Worm (Caenorhabditis elegans) whole organism, L4 larva: Measurements from ENCODE around the gene C06H5.6.

Experiments used
- F44E2.7 ChIP-seq: fragments of 200-800 bp; sonication (Bioruptor generic); IDR thresholded peaks from 2 replicates; pipeline ENCODE4 v2.1.2; 2022; ENCODE audit warnings: missing genetic modification characterization, missing compliant biosample characterization
- F49E8.2 ChIP-seq: sonication (generic microtip); optimal IDR thresholded peaks from 2 replicates; lab custom pipeline; 2016; ENCODE audit warnings: missing compliant biosample characterization, mild to moderate bottlenecking, missing genetic modification characterization, borderline replicate concordance
- T20F7.1 ChIP-seq: fragments of 200-800 bp; sonication (Bioruptor generic); optimal IDR thresholded peaks from 2 replicates; lab custom pipeline; 2018; ENCODE audit warnings: mild to moderate bottlenecking, missing genetic modification characterization, missing compliant biosample characterization
- Y105C5A.15 ChIP-seq: fragments of 200-800 bp; sonication (Bioruptor generic); IDR thresholded peaks from 2 replicates; pipeline ENCODE4 v1.3.6; 2022; ENCODE audit warnings: missing genetic modification characterization, missing compliant biosample characterization
- Y48G9A.11 ChIP-seq: fragments of 200-800 bp; sonication (Bioruptor generic); IDR thresholded peaks from 2 replicates; pipeline ENCODE4 v1.3.6; 2022; ENCODE audit warnings: missing genetic modification reagents, missing genetic modification characterization, missing compliant biosample characterization
- ZK337.2 ChIP-seq: fragments of 200-800 bp; sonication (Bioruptor generic); IDR thresholded peaks from 2 replicates; pipeline ENCODE4 v1.3.6; 2022; ENCODE audit warnings: missing genetic modification reagents, missing genetic modification characterization, missing compliant biosample characterization
- aly-2 ChIP-seq: sonication (generic microtip); optimal IDR thresholded peaks from 2 replicates; lab custom pipeline; 2018; ENCODE audit warnings: missing biosample characterization, missing genetic modification characterization
- ceh-44 ChIP-seq: fragments of 200-800 bp; sonication (Bioruptor generic); IDR thresholded peaks from 2 replicates; pipeline ENCODE4 v1.3.6; 2022; ENCODE audit warnings: missing genetic modification reagents, missing genetic modification characterization, missing compliant biosample characterization
- ces-1 ChIP-seq: fragments of 150-350 bp; sonication (generic microtip); optimal IDR thresholded peaks from 4 replicates; lab custom pipeline; 2014; ENCODE audit warnings: missing biosample characterization, missing genetic modification reagents, missing genetic modification characterization
- cey-2 ChIP-seq: sonication (generic microtip); optimal IDR thresholded peaks from 3 replicates; lab custom pipeline; 2017; ENCODE audit warnings: missing genetic modification characterization, mild to moderate bottlenecking, missing compliant biosample characterization, antibody characterized with exemption, borderline replicate concordance; ENCODE audit not compliant: insufficient read depth
- daf-16 ChIP-seq, 3 experiments: sonication (generic microtip); optimal IDR thresholded peaks; 2 replicates each; lab custom pipeline; 2016 to 2017; ENCODE audit warnings: missing genetic modification characterization in 3 of 3, missing genetic modification reagents in 3 of 3, mild to moderate bottlenecking in 2 of 3, missing compliant biosample characterization in 2 of 3, missing biosample characterization in 1 of 3, moderate library complexity in 1 of 3
- dmd-6 ChIP-seq: fragments of 200-800 bp; sonication (Bioruptor generic); IDR thresholded peaks from 2 replicates; pipeline ENCODE4 v1.3.6; 2022; ENCODE audit warnings: missing genetic modification reagents, missing genetic modification characterization, missing compliant biosample characterization
- dmd-9 ChIP-seq: fragments of 200-800 bp; sonication (Bioruptor generic); IDR thresholded peaks from 2 replicates; pipeline ENCODE4 v1.3.6; 2022; ENCODE audit warnings: missing genetic modification reagents, missing genetic modification characterization, missing compliant biosample characterization
- dpl-1 ChIP-seq: fragments of 150-350 bp; optimal IDR thresholded peaks from 2 replicates; lab custom pipeline; 2014; ENCODE audit warnings: missing biosample characterization, missing genetic modification reagents, missing genetic modification characterization
- hlh-30 ChIP-seq: sonication (generic microtip); optimal IDR thresholded peaks from 2 replicates; lab custom pipeline; 2017; ENCODE audit warnings: antibody characterized with exemption, mild to moderate bottlenecking, missing genetic modification characterization, missing compliant biosample characterization; ENCODE audit not compliant: insufficient read depth
- hmg-1.1 ChIP-seq: fragments of 200-800 bp; sonication (Bioruptor generic); IDR thresholded peaks from 2 replicates; pipeline ENCODE4 v1.3.6; 2022; ENCODE audit warnings: missing genetic modification reagents, missing genetic modification characterization, missing compliant biosample characterization
- lim-7 ChIP-seq: fragments of 200-800 bp; sonication (Bioruptor generic); IDR thresholded peaks from 2 replicates; pipeline ENCODE4 v1.3.6; 2022; ENCODE audit warnings: missing genetic modification characterization, missing compliant biosample characterization
- lin-1 ChIP-seq: fragments of 200-800 bp; sonication (Bioruptor generic); IDR thresholded peaks from 2 replicates; pipeline ENCODE4 v1.3.6; 2022; ENCODE audit warnings: missing genetic modification reagents, missing genetic modification characterization, missing compliant biosample characterization
- lin-15B ChIP-seq: fragments of 150-350 bp; sonication (generic microtip); optimal IDR thresholded peaks from 3 replicates; lab custom pipeline; 2014; ENCODE audit warnings: missing biosample characterization, missing genetic modification characterization
- lin-38 ChIP-seq: fragments of 200-800 bp; sonication (Bioruptor generic); IDR thresholded peaks from 2 replicates; pipeline ENCODE4 v1.3.6; 2022; ENCODE audit warnings: missing genetic modification reagents, missing genetic modification characterization, missing compliant biosample characterization
- lin-39 ChIP-seq: fragments of 150-350 bp; optimal IDR thresholded peaks from 2 replicates; lab custom pipeline; 2014; ENCODE audit warnings: missing biosample characterization, missing genetic modification reagents, missing genetic modification characterization
- mdl-1 ChIP-seq, 2 experiments: fragments of 150-350 bp in 1 of 2; sonication (generic microtip) in 1 of 2; optimal IDR thresholded peaks; 2 replicates each; lab custom pipeline; 2014 to 2017; ENCODE audit warnings: missing biosample characterization in 2 of 2, missing genetic modification characterization in 2 of 2
- mdt-29 ChIP-seq: fragments of 200-800 bp; sonication (Bioruptor generic); IDR thresholded peaks from 2 replicates; pipeline ENCODE4 v1.3.6; 2022; ENCODE audit warnings: missing genetic modification reagents, missing genetic modification characterization, missing compliant biosample characterization
- mxl-2 ChIP-seq: fragments of 200-800 bp; sonication (Bioruptor generic); conservative IDR thresholded peaks from 2 replicates; pipeline ENCODE4 v1.3.6; 2022; ENCODE audit warnings: missing genetic modification reagents, missing genetic modification characterization, missing compliant biosample characterization
- mxl-3 ChIP-seq: fragments of 200-800 bp; sonication (Bioruptor generic); optimal IDR thresholded peaks from 2 replicates; lab custom pipeline; 2018; ENCODE audit warnings: mild to moderate bottlenecking, missing genetic modification characterization, missing compliant biosample characterization
- nhr-237 ChIP-seq: sonication (generic microtip); optimal IDR thresholded peaks from 2 replicates; lab custom pipeline; 2017; ENCODE audit warnings: missing biosample characterization, missing genetic modification characterization
- nhr-77 ChIP-seq: fragments of 150-350 bp; optimal IDR thresholded peaks from 2 replicates; lab custom pipeline; 2014; ENCODE audit warnings: missing biosample characterization, missing genetic modification characterization
- php-3 ChIP-seq: fragments of 200-800 bp; sonication (Bioruptor generic); IDR thresholded peaks from 2 replicates; pipeline ENCODE4 v1.3.6; 2022; ENCODE audit warnings: missing genetic modification reagents, missing genetic modification characterization, missing compliant biosample characterization
- rbr-2 ChIP-seq: sonication (generic microtip); optimal IDR thresholded peaks from 2 replicates; lab custom pipeline; 2016; ENCODE audit warnings: missing genotype, missing genetic modification characterization, missing compliant biosample characterization
- sdz-12 ChIP-seq: fragments of 200-800 bp; sonication (Bioruptor generic); optimal IDR thresholded peaks from 2 replicates; lab custom pipeline; 2018; ENCODE audit warnings: mild to moderate bottlenecking, missing genetic modification characterization, missing compliant biosample characterization
- set-16 ChIP-seq: fragments of 200-800 bp; sonication (Bioruptor generic); IDR thresholded peaks from 2 replicates; pipeline ENCODE4 v1.3.6; 2022; ENCODE audit warnings: missing genetic modification reagents, missing genetic modification characterization, missing compliant biosample characterization
- skn-1 ChIP-seq: fragments of 150-350 bp; optimal IDR thresholded peaks from 2 replicates; lab custom pipeline; 2014; ENCODE audit warnings: missing biosample characterization, missing genetic modification characterization
- tag-97 ChIP-seq: fragments of 200-800 bp; sonication (Bioruptor generic); IDR thresholded peaks from 2 replicates; pipeline ENCODE4 v1.3.6; 2022; ENCODE audit warnings: missing genetic modification characterization, missing compliant biosample characterization
- tra-1 ChIP-seq: fragments of 200-800 bp; sonication (Bioruptor generic); IDR thresholded peaks from 2 replicates; pipeline ENCODE4 v1.3.6; 2022; ENCODE audit warnings: missing genetic modification reagents, missing genetic modification characterization, missing compliant biosample characterization
- unc-130 ChIP-seq: sonication (generic microtip); optimal IDR thresholded peaks from 2 replicates; lab custom pipeline; 2016; ENCODE audit warnings: missing genetic modification reagents, missing genetic modification characterization, missing compliant biosample characterization
- unc-62 ChIP-seq, 3 experiments: fragments of 150-350 bp in 1 of 3; sonication (generic microtip); optimal IDR thresholded peaks in 2 of 3; peaks in 1 of 3; 1 replicate in 1 of 3; 2 replicates in 2 of 3; lab custom pipeline; 2014 to 2017; ENCODE audit warnings: missing biosample characterization in 3 of 3, missing genetic modification characterization in 3 of 3, missing genetic modification reagents in 3 of 3, missing genotype in 1 of 3
- zag-1 ChIP-seq: fragments of 150-350 bp; optimal IDR thresholded peaks from 2 replicates; lab custom pipeline; 2014; ENCODE audit warnings: missing biosample characterization, missing genetic modification characterization
- zfp-2 ChIP-seq: sonication (generic microtip); optimal IDR thresholded peaks from 2 replicates; lab custom pipeline; 2016; ENCODE audit warnings: mild to moderate bottlenecking, missing genetic modification characterization, missing compliant biosample characterization
- zip-11 ChIP-seq: fragments of 200-800 bp; sonication (Bioruptor generic); IDR thresholded peaks from 2 replicates; pipeline ENCODE4 v1.3.6; 2022; ENCODE audit warnings: missing genetic modification characterization, missing compliant biosample characterization
- zip-2 ChIP-seq: fragments of 150-350 bp; optimal IDR thresholded peaks from 2 replicates; lab custom pipeline; 2014; ENCODE audit warnings: missing biosample characterization, missing genetic modification characterization
- ztf-11 ChIP-seq: fragments of 150-350 bp; optimal IDR thresholded peaks from 2 replicates; lab custom pipeline; 2014; ENCODE audit warnings: missing biosample characterization, missing genetic modification characterization
- ztf-7 ChIP-seq: fragments of 150-350 bp; optimal IDR thresholded peaks from 2 replicates; lab custom pipeline; 2014; ENCODE audit warnings: missing biosample characterization, missing genetic modification characterization

The C06H5.6 gene

DNA sequence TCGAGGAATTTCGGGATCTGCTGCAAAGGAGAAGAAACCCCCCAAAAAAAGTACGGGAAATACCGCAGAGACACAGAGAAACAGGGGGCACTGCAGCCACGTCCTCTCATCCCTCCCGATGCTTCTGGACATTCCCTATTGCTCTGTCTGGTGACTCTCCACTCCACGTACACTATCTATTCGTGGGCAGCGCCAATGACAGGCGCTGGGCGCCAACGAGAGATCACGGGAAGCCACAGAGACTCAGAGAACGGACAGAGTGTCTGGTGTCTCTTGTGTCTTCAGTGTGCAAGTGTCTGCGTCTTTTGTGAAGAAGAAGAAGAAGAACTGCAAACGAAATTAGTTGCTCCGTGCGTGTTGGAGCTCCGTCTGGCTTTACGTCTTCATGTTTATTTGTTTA is 30.9 kb downstream of the C06H5.6 start (continued):
- TF ChIP-seq unc-62 (GFP tag; optimal IDR thresholded peaks at IDR 0.05 in 1 of 2; lab: Kevin White, UChicago) (peak in 1 of 2 experiments; percentile 99), unc-62 (tag; optimal IDR thresholded peaks at IDR 0.05; lab: Kevin White, UChicago) (no peak), set-16 (GFP tag; lab: Robert Waterston, UW) (peak; percentile 77), tra-1 (GFP tag; lab: Robert Waterston, UW) (peak; percentile 33; the same call in 1 of the 2 replicates), zfp-2 (tag; lab: Kevin White, UChicago) (peak; percentile 41), dmd-9 (0 out of 2 replicates have a peak, but pooled peaks have one; percentile 47), Y48G9A.11 (GFP tag; lab: Robert Waterston, UW) (no peak), mdt-29 (GFP tag; lab: Robert Waterston, UW) (peak; percentile 70; the same call in 1 of the 2 replicates), zag-1 (tag; lab: Kevin White, UChicago) (peak; percentile 10), Y105C5A.15 (GFP tag; lab: Robert Waterston, UW) (no peak), ZK337.2 (GFP tag; lab: Robert Waterston, UW) (no peak), mdl-1 (tag; optimal IDR thresholded peaks at IDR 0.05; lab: Kevin White, UChicago) (peak; percentile 79 to 88), F44E2.7 (no peak), mxl-3 (GFP tag; lab: Kevin White, UChicago) (peak; percentile 85), dpl-1 (GFP tag; lab: Kevin White, UChicago) (peak; percentile 66), daf-16 (GFP tag; optimal IDR thresholded peaks at IDR 0.05; lab: Kevin White, UChicago) (peak; percentile 9 to 47), daf-16 (tag; optimal IDR thresholded peaks at IDR 0.05; lab: Kevin White, UChicago) (peak; percentile 66), skn-1 (no peak), rbr-2 (tag; lab: Kevin White, UChicago) (peak; percentile 87), unc-130 (GFP tag; lab: Kevin White, UChicago) (no peak), lin-15B (tag; lab: Kevin White, UChicago) (no peak), lin-39 (tag; lab: Kevin White, UChicago) (no peak), tag-97 (GFP tag; lab: Robert Waterston, UW) (no peak), nhr-237 (no peak), aly-2 (tag; lab: Kevin White, UChicago) (no peak), T20F7.1 (no peak), cey-2 (tag; lab: Kevin White, UChicago) (no peak), ces-1 (GFP tag; lab: Kevin White, UChicago) (peak; percentile 56), dmd-6 (peak; percentile 73), zip-2 (tag; lab: Kevin White, UChicago) (no peak), nhr-77 (tag; lab: Kevin White, UChicago) (peak; percentile 42), sdz-12 (GFP tag; lab: Kevin White, UChicago) (no peak), zip-11 (GFP tag; lab: Robert Waterston, UW) (no peak), hmg-1.1 (peak; percentile 97), ztf-7 (tag; lab: Kevin White, UChicago) (peak; percentile 52), lim-7 (GFP tag; lab: Robert Waterston, UW) (no peak), lin-1 (GFP tag; lab: Robert Waterston, UW) (peak; percentile 84), hlh-30 (tag; lab: Kevin White, UChicago) (peak; percentile 96), ceh-44 (GFP tag; lab: Robert Waterston, UW) (0 out of 2 replicates have a peak, but pooled peaks have one; percentile 49), F49E8.2 (no peak), ztf-11 (tag; lab: Kevin White, UChicago) (no peak), php-3 (GFP tag; lab: Robert Waterston, UW) (no peak), lin-38 (peak; percentile 82), mxl-2 (GFP tag; lab: Robert Waterston, UW) (no peak)
- TF ChIP-seq, all 104 proteins: peak for 50
